Worm (Caenorhabditis elegans): ENCODE results near the gene srv-21.

Gene srv-21

DNA sequence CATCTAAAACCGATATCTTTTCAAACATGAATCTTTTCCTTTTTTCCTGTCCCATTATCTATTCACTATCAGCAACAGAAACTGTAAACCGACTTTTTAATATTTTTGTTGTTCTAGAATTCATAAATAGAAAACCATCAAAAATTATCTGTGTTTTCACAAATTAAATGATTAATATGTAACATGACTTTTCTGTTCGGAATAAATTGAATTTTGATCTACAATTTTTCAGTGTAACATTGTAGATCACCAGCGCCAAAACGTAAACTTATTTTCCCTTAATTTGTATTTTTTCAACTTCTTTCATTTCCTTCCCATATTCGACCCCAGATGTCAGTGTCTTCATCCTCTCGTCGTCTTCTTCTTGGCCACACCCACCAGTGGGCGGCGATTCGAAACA, 14.1 kb upstream of the srv-21 start, which contains the start of gene H04M03.3:
TSS of gene H04M03.3 (plus strand) at position 301 of the 400 bp plus-strand sequence.
- TF ChIP-seq ceh-18 (tag; optimal IDR thresholded peaks at IDR 0.05) (no peak), ceh-45 (GFP tag; IDR thresholded peaks at IDR 0.05) (no peak), nfya-1 (tag; optimal IDR thresholded peaks at IDR 0.05) (no peak), ahr-1 (tag; optimal IDR thresholded peaks at IDR 0.05) (no peak), unc-55 (GFP tag; optimal IDR thresholded peaks at IDR 0.05) (no peak), C38D4.7 (GFP tag; optimal IDR thresholded peaks at IDR 0.05) (no peak), dve-1 (tag; optimal IDR thresholded peaks at IDR 0.05) (no peak), ets-4 (tag; optimal IDR thresholded peaks at IDR 0.05) (no peak), rnt-1 (tag; optimal IDR thresholded peaks at IDR 0.05) (no peak), unc-86 (tag; optimal IDR thresholded peaks at IDR 0.05) (no peak), unc-3 (GFP tag; conservative IDR thresholded peaks at IDR 0.05) (no peak), unc-3 (tag; optimal IDR thresholded peaks at IDR 0.05) (no peak)

DNA sequence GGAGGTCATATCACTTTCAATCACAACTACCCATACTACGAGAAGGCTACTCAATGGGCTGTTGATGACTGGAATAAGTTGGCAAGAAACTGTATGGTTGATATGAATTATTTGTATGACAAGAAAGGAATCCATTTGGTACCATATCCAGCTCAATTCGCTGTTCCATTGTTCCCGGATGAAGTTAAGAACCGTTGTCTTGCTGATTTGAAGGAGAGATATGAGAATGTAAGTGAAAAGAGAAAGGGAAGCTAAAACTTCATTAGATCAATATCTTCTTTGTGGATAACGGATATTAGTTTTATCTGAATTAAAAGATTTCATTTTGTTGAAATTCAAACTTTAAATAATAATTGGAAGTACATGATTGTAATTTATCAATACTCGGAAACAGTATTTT, 9.5 kb upstream of the srv-21 start:
- TF ChIP-seq odd-2 (tag; optimal IDR thresholded peaks at IDR 0.05) (no peak), eyg-1 (tag; optimal IDR thresholded peaks at IDR 0.05) (no peak), sdc-2 (tag; optimal IDR thresholded peaks at IDR 0.05) (no peak), pha-2 (tag; optimal IDR thresholded peaks at IDR 0.05) (no peak), nfya-1 (tag; optimal IDR thresholded peaks at IDR 0.05) (no peak), fkh-10 (GFP tag; optimal IDR thresholded peaks at IDR 0.05) (no peak), tbx-7 (tag; optimal IDR thresholded peaks at IDR 0.05) (no peak), pax-1 (tag; optimal IDR thresholded peaks at IDR 0.05) (no peak), unc-55 (GFP tag; optimal IDR thresholded peaks at IDR 0.05) (no peak), madf-2 (tag; optimal IDR thresholded peaks at IDR 0.05) (no peak), ceh-24 (tag; optimal IDR thresholded peaks at IDR 0.05) (no peak)

DNA sequence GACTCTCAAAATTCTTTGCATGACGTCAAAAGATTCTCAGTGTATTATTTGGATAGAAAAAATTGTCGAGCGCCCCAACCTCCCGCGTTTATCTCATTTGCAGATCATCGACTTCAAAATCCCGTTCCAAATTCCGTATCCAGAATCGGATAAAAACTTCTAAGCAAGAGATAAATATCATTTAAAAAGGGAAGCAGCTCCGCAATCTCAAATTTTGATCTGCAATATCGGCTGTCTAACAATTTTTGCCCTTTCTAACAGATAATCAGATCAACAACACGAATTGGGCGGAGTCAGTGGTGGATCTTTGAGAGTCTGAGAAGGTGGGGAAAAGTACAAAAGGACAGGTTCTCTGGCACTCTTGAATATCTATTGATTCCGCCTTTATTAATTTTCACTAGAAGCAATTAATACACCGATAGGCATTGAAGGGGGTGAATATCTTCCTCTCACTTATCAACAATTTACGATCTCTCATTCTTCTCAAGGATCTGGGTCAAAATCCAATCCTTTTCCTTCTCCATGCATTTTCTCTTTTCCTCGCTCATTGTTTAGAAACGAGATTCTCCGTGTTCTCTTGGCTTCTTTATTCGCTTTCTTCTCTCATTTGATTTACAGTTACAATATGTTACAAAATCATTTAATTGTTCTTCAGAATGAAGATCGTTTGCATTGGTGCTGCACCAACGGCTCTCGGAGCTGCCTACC, 8.2 kb upstream of the srv-21 start, which contains the start of gene glf-1:
TSS of gene glf-1 (plus strand) at position 656 of the 708 bp plus-strand sequence.
- TF ChIP-seq hlh-30 (tag; optimal IDR thresholded peaks at IDR 0.05; ENCODE audit: insufficient read depth) (no peak), gmeb-2 (tag; optimal IDR thresholded peaks at IDR 0.05) (no peak), K02D7.2 (tag; optimal IDR thresholded peaks at IDR 0.05) (no peak), C08G9.2 (tag; optimal IDR thresholded peaks at IDR 0.05) (no peak), lin-11 (tag; optimal IDR thresholded peaks at IDR 0.05) (no peak), ceh-19 (GFP tag; optimal IDR thresholded peaks at IDR 0.05) (no peak), ztf-16 (tag; optimal IDR thresholded peaks at IDR 0.05) (no peak), ceh-31 (tag; optimal IDR thresholded peaks at IDR 0.05) (no peak), K09A11.1 (tag; optimal IDR thresholded peaks at IDR 0.05; ENCODE audit: insufficient read depth) (no peak), ttx-3 (tag; optimal IDR thresholded peaks at IDR 0.05) (no peak), ceh-24 (tag; optimal IDR thresholded peaks at IDR 0.05) (no peak), pha-2 (tag; optimal IDR thresholded peaks at IDR 0.05) (no peak), F13H6.1 (tag; optimal IDR thresholded peaks at IDR 0.05) (no peak), ets-4 (tag; optimal IDR thresholded peaks at IDR 0.05) (no peak), ref-2 (tag; optimal IDR thresholded peaks at IDR 0.05) (no peak)

DNA sequence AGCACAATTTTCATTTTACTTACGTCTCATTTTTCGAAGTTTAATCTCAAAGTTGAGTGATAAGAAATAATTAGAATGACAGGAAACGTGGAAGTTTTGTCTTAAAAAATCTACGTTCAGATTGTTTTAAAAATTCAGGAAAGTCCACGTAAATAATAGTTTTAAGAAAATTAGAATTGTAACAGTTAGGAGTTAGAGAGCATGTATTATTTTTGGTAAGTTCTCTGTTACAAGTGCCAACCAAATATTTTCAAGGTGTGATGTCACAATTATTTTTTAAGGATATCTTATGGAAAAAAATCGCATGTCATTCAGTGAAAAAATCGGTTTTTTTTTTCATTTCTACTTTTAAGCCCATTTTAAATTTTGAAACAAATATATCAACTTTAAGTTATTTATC, 7.4 kb upstream of the srv-21 start, which contains the start of gene H04M03.11:
TSS of gene H04M03.11 (minus strand) at position 101 of the 400 bp plus-strand sequence.
- TF ChIP-seq ceh-30 (tag; optimal IDR thresholded peaks at IDR 0.05), result no peak
- no peak for TF ChIP-seq ceh-18 (tag; optimal IDR thresholded peaks at IDR 0.05)
- no peak for TF ChIP-seq unc-55 (GFP tag; optimal IDR thresholded peaks at IDR 0.05)
- no peak for TF ChIP-seq ceh-6 (GFP tag; optimal IDR thresholded peaks at IDR 0.05)
- TF ChIP-seq zip-5 (tag; optimal IDR thresholded peaks at IDR 0.05), result no peak
- TF ChIP-seq ceh-48 (tag; optimal IDR thresholded peaks at IDR 0.05), result no peak
- no peak for TF ChIP-seq nfya-1 (tag; optimal IDR thresholded peaks at IDR 0.05)
- no peak for TF ChIP-seq pag-3 (tag; optimal IDR thresholded peaks at IDR 0.05; ENCODE audit: borderline replicate concordance)
- no peak for TF ChIP-seq ceh-14 (tag; optimal IDR thresholded peaks at IDR 0.05)
- TF ChIP-seq ceh-19 (GFP tag; optimal IDR thresholded peaks at IDR 0.05), result no peak
- TF ChIP-seq pros-1 (tag; optimal IDR thresholded peaks at IDR 0.05), result no peak
- TF ChIP-seq unc-86 (tag; optimal IDR thresholded peaks at IDR 0.05), result no peak
- no peak for TF ChIP-seq ceh-2 (tag; optimal IDR thresholded peaks at IDR 0.05)
- no peak for TF ChIP-seq eyg-1 (tag; optimal IDR thresholded peaks at IDR 0.05)
- no peak for TF ChIP-seq tbx-7 (tag; optimal IDR thresholded peaks at IDR 0.05)
- TF ChIP-seq pax-1 (tag; optimal IDR thresholded peaks at IDR 0.05), result no peak

Data from whole organism, late embryonic.